Worm (Caenorhabditis elegans): ENCODE results near the gene bpl-1.

DNA sequence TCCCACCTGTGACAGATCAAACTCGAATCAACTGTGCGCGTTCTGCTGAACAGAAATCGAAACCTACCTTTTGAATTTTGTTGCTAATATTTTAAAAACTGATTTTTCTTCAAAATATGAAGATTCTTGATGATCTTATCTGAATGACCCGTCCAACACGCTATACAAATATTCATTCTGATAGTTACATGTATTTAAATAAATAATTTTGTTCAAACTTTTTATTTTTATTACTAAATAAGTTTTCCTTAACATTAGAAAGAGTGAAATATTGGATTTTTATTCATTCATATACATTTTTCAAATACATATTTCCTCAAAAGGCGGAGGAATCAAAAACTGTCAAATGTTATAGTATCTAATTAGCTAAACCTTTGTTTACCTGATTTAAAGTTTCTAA lies 6.0 kb upstream of the bpl-1 start, which contains the start of gene F13H8.8:
- TF ChIP-seq dao-5 (tag; optimal IDR thresholded peaks at IDR 0.05) (no peak), him-1 (tag; optimal IDR thresholded peaks at IDR 0.05) (no peak)
